Worm (Caenorhabditis elegans) whole organism, young adult: ENCODE measurements around the gene K11E4.6.

ENCODE experiments used
- B0019.2 ChIP-seq: fragments of 200-800 bp; sonication (Bioruptor generic); conservative IDR thresholded peaks from 2 replicates; pipeline ENCODE4 v1.3.6; 2022; ENCODE audit warnings: missing genetic modification reagents, missing genetic modification characterization, missing compliant biosample characterization
- B0261.1 ChIP-seq: sonication (generic microtip); optimal IDR thresholded peaks from 2 replicates; lab custom pipeline; 2016; ENCODE audit warnings: mild to moderate bottlenecking, missing genetic modification characterization, moderate library complexity, missing compliant biosample characterization
- B0336.3 ChIP-seq: fragments of 200-800 bp; sonication (Bioruptor generic); IDR thresholded peaks from 2 replicates; pipeline ENCODE4 v1.3.6; 2022; ENCODE audit warnings: missing genetic modification characterization, missing compliant biosample characterization
- C17E4.6 ChIP-seq: fragments of 200-800 bp; sonication (Bioruptor generic); IDR thresholded peaks from 2 replicates; pipeline ENCODE4 v1.3.6; 2022; ENCODE audit warnings: missing genetic modification reagents, missing genetic modification characterization, missing compliant biosample characterization
- F10E7.11 ChIP-seq: sonication (generic microtip); optimal IDR thresholded peaks from 2 replicates; lab custom pipeline; 2017; ENCODE audit warnings: mild to moderate bottlenecking, missing genetic modification characterization, moderate library complexity, missing compliant biosample characterization
- F23B12.7 ChIP-seq: sonication (generic microtip); optimal IDR thresholded peaks from 2 replicates; lab custom pipeline; 2017; ENCODE audit warnings: missing genetic modification characterization, mild to moderate bottlenecking, missing compliant biosample characterization, antibody characterized with exemption, moderate library complexity; ENCODE audit not compliant: insufficient read depth
- F57C9.4 ChIP-seq: sonication (generic microtip); optimal IDR thresholded peaks from 2 replicates; lab custom pipeline; 2017; ENCODE audit warnings: mild to moderate bottlenecking, missing genetic modification characterization, missing compliant biosample characterization
- K11D2.4 ChIP-seq: fragments of 200-800 bp; sonication (Bioruptor generic); IDR thresholded peaks from 2 replicates; pipeline ENCODE4 v1.3.6; 2022; ENCODE audit warnings: missing genetic modification reagents, missing genetic modification characterization, missing compliant biosample characterization
- T07F8.4 ChIP-seq: sonication (generic microtip); optimal IDR thresholded peaks from 2 replicates; lab custom pipeline; 2016; ENCODE audit warnings: mild to moderate bottlenecking, missing genetic modification characterization, moderate library complexity, missing compliant biosample characterization
- T26A5.8 ChIP-seq: sonication (generic microtip); optimal IDR thresholded peaks from 2 replicates; lab custom pipeline; 2016; ENCODE audit warnings: missing genetic modification characterization, missing compliant biosample characterization
- Y53F4B.3 ChIP-seq: fragments of 200-800 bp; sonication (Bioruptor generic); IDR thresholded peaks from 2 replicates; pipeline ENCODE4 v1.3.6; 2022; ENCODE audit warnings: missing genetic modification reagents, missing genetic modification characterization, missing compliant biosample characterization
- Y67H2A.10 ChIP-seq: fragments of 200-800 bp; sonication (Bioruptor generic); conservative IDR thresholded peaks from 2 replicates; pipeline ENCODE4 v1.3.6; 2022; ENCODE audit warnings: missing genetic modification reagents, missing genetic modification characterization, missing compliant biosample characterization
- Y95B8A.8 ChIP-seq: fragments of 200-800 bp; sonication (Bioruptor generic); IDR thresholded peaks from 2 replicates; pipeline ENCODE4 v1.3.6; 2022; ENCODE audit warnings: missing genetic modification reagents, missing genetic modification characterization, missing compliant biosample characterization
- akir-1 ChIP-seq: fragments of 200-800 bp; sonication (Bioruptor generic); optimal IDR thresholded peaks from 2 replicates; lab custom pipeline; 2018; ENCODE audit warnings: mild to moderate bottlenecking, missing genetic modification characterization, moderate library complexity, missing compliant biosample characterization
- aptf-2 ChIP-seq: fragments of 200-800 bp; sonication (Bioruptor generic); conservative IDR thresholded peaks from 2 replicates; pipeline ENCODE4 v1.3.6; 2022; ENCODE audit warnings: missing genetic modification reagents, missing genetic modification characterization, missing compliant biosample characterization
- athp-1 ChIP-seq: sonication (generic microtip); optimal IDR thresholded peaks from 2 replicates; lab custom pipeline; 2017; ENCODE audit warnings: mild to moderate bottlenecking, missing genetic modification characterization, missing compliant biosample characterization
- attf-3 ChIP-seq: fragments of 200-800 bp; sonication (Bioruptor generic); conservative IDR thresholded peaks from 2 replicates; pipeline ENCODE4 v1.3.6; 2022; ENCODE audit warnings: missing genetic modification reagents, missing genetic modification characterization, missing compliant biosample characterization
- attf-6 ChIP-seq: fragments of 200-800 bp; sonication (Bioruptor generic); IDR thresholded peaks from 2 replicates; pipeline ENCODE4 v1.3.6; 2022; ENCODE audit warnings: missing genetic modification reagents, missing genetic modification characterization, missing compliant biosample characterization
- ccch-3 ChIP-seq: fragments of 200-800 bp; sonication (Bioruptor generic); optimal IDR thresholded peaks from 2 replicates; lab custom pipeline; 2018; ENCODE audit warnings: mild to moderate bottlenecking, missing genetic modification characterization, missing compliant biosample characterization
- ceh-100 ChIP-seq: fragments of 200-800 bp; sonication (Bioruptor generic); IDR thresholded peaks from 2 replicates; pipeline ENCODE4 v1.3.6; 2022; ENCODE audit warnings: missing genetic modification reagents, missing genetic modification characterization, missing compliant biosample characterization
- ceh-58 ChIP-seq: fragments of 200-800 bp; sonication (Bioruptor generic); IDR thresholded peaks from 2 replicates; pipeline ENCODE4 v1.3.6; 2022; ENCODE audit warnings: missing genetic modification characterization, missing compliant biosample characterization
- ceh-91 ChIP-seq: fragments of 200-800 bp; sonication (Bioruptor generic); IDR thresholded peaks from 2 replicates; pipeline ENCODE4 v1.3.6; 2022; ENCODE audit warnings: missing genetic modification reagents, missing genetic modification characterization, missing compliant biosample characterization
- dox-1 ChIP-seq: fragments of 200-800 bp; sonication (Bioruptor generic); IDR thresholded peaks from 2 replicates; pipeline ENCODE4 v1.3.6; 2022; ENCODE audit warnings: missing genetic modification reagents, missing genetic modification characterization, missing compliant biosample characterization
- efl-1 ChIP-seq: fragments of 150-350 bp; optimal IDR thresholded peaks from 2 replicates; lab custom pipeline; 2014; ENCODE audit warnings: missing biosample characterization, missing genetic modification reagents, missing genetic modification characterization
- egl-18 ChIP-seq: fragments of 200-800 bp; sonication (Bioruptor generic); IDR thresholded peaks from 2 replicates; pipeline ENCODE4 v1.3.6; 2022; ENCODE audit warnings: missing genetic modification reagents, missing genetic modification characterization, missing compliant biosample characterization
- hlh-26 ChIP-seq: fragments of 200-800 bp; sonication (Bioruptor generic); conservative IDR thresholded peaks from 2 replicates; pipeline ENCODE4 v1.3.6; 2022; ENCODE audit warnings: missing genetic modification reagents, missing genetic modification characterization, missing compliant biosample characterization
- hrde-1 ChIP-seq: sonication (generic microtip); optimal IDR thresholded peaks from 2 replicates; lab custom pipeline; 2016; ENCODE audit warnings: missing genetic modification characterization, mild to moderate bottlenecking, missing compliant biosample characterization, moderate library complexity, missing genotype, missing genetic modification reagents, borderline replicate concordance
- let-526 ChIP-seq: fragments of 200-800 bp; sonication (Bioruptor generic); IDR thresholded peaks from 2 replicates; pipeline ENCODE4 v1.3.6; 2022; ENCODE audit warnings: missing genetic modification reagents, missing genetic modification characterization, missing compliant biosample characterization
- lin-54 ChIP-seq: fragments of 200-800 bp; sonication (Bioruptor generic); optimal IDR thresholded peaks from 2 replicates; lab custom pipeline; 2018; ENCODE audit warnings: mild to moderate bottlenecking, missing genetic modification characterization, missing compliant biosample characterization
- lsl-1 ChIP-seq: fragments of 200-800 bp; sonication (Bioruptor generic); optimal IDR thresholded peaks from 2 replicates; lab custom pipeline; 2018; ENCODE audit warnings: mild to moderate bottlenecking, missing genetic modification characterization, moderate library complexity, missing compliant biosample characterization
- madf-10 ChIP-seq: sonication (generic microtip); optimal IDR thresholded peaks from 2 replicates; lab custom pipeline; 2016; ENCODE audit warnings: mild to moderate bottlenecking, missing genetic modification characterization, missing compliant biosample characterization
- madf-3 ChIP-seq: fragments of 200-800 bp; sonication (Bioruptor generic); IDR thresholded peaks from 2 replicates; pipeline ENCODE4 v1.3.6; 2022; ENCODE audit warnings: missing genetic modification reagents, missing genetic modification characterization, missing compliant biosample characterization
- mcd-1 ChIP-seq: fragments of 200-800 bp; sonication (Bioruptor generic); IDR thresholded peaks from 2 replicates; pipeline ENCODE4 v1.3.6; 2022; ENCODE audit warnings: missing genetic modification reagents, missing genetic modification characterization, missing compliant biosample characterization
- mel-28 ChIP-seq: sonication (generic microtip); optimal IDR thresholded peaks from 2 replicates; lab custom pipeline; 2016; ENCODE audit warnings: borderline replicate concordance, mild to moderate bottlenecking, missing genetic modification characterization, missing compliant biosample characterization
- mxl-1 ChIP-seq: sonication (generic microtip); optimal IDR thresholded peaks from 2 replicates; lab custom pipeline; 2016; ENCODE audit warnings: missing genetic modification characterization, missing compliant biosample characterization
- nfya-2 ChIP-seq: fragments of 200-800 bp; sonication (Bioruptor generic); IDR thresholded peaks from 2 replicates; pipeline ENCODE4 v1.3.6; 2022; ENCODE audit warnings: missing genetic modification reagents, missing genetic modification characterization, missing compliant biosample characterization
- nhr-90 ChIP-seq: sonication (generic microtip); optimal IDR thresholded peaks from 2 replicates; lab custom pipeline; 2016; ENCODE audit warnings: missing genotype, mild to moderate bottlenecking, missing genetic modification characterization, missing compliant biosample characterization
- rcor-1 ChIP-seq: fragments of 200-800 bp; sonication (Bioruptor generic); IDR thresholded peaks from 2 replicates; pipeline ENCODE4 v1.3.6; 2022; ENCODE audit warnings: missing genetic modification reagents, missing genetic modification characterization, missing compliant biosample characterization
- rec-8 ChIP-seq, 2 experiments: sonication (generic microtip); optimal IDR thresholded peaks; 2 replicates each; lab custom pipeline; 2016; ENCODE audit warnings: mild to moderate bottlenecking in 2 of 2, missing genetic modification characterization in 2 of 2, missing genetic modification reagents in 2 of 2, missing genotype in 2 of 2, missing biosample characterization in 1 of 2, missing compliant biosample characterization in 1 of 2, moderate library complexity in 1 of 2
- snpc-1.1 ChIP-seq: sonication (generic microtip); optimal IDR thresholded peaks from 2 replicates; lab custom pipeline; 2017; ENCODE audit warnings: missing genetic modification characterization, mild to moderate bottlenecking, missing compliant biosample characterization, antibody characterized with exemption, moderate library complexity, missing genotype, missing genetic modification reagents; ENCODE audit not compliant: insufficient read depth
- tbx-9 ChIP-seq: sonication (generic microtip); optimal IDR thresholded peaks from 2 replicates; lab custom pipeline; 2016; ENCODE audit warnings: borderline replicate concordance, missing genetic modification characterization, inconsistent platforms, missing compliant biosample characterization
- zfh-2 ChIP-seq: fragments of 200-800 bp; sonication (Bioruptor generic); conservative IDR thresholded peaks from 2 replicates; pipeline ENCODE4 v1.3.6; 2022; ENCODE audit warnings: missing genetic modification reagents, missing genetic modification characterization, missing compliant biosample characterization
- zim-3 ChIP-seq: sonication (generic microtip); optimal IDR thresholded peaks from 2 replicates; lab custom pipeline; 2017; ENCODE audit warnings: mild to moderate bottlenecking, missing genetic modification characterization, moderate library complexity, missing compliant biosample characterization
- ztf-22 ChIP-seq: fragments of 200-800 bp; sonication (Bioruptor generic); optimal IDR thresholded peaks from 2 replicates; lab custom pipeline; 2018; ENCODE audit warnings: mild to moderate bottlenecking, missing genetic modification characterization, moderate library complexity, missing compliant biosample characterization
- ztf-3 ChIP-seq: fragments of 200-800 bp; sonication (Bioruptor generic); optimal IDR thresholded peaks from 2 replicates; lab custom pipeline; 2018; ENCODE audit warnings: mild to moderate bottlenecking, missing genetic modification characterization, missing compliant biosample characterization

K11E4.6 gene

DNA sequence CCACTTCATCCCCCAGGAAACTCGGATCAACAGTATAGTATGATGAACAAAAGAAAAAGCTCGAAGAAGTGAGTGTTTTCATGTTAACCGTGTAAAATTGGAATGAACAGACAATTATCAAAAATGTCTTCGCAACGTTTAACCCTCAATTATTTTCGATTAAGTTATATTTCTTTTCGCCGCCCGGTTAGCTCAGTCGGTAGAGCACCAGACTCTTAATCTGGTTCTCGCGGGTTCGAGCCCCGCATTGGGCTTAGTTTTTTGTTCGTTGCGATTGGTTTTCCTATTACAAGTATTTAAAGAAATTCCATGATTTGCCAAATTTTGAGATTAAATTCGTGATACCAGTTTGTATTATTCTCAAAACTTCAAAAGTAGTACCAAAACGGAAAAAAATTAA lies 5.3 kb downstream of the K11E4.6 start (continued):
- TF ChIP-seq Y53F4B.3 (GFP tag; lab: Robert Waterston, UW): 0 out of 2 replicates have a peak, but pooled peaks have one; percentile 31
- TF ChIP-seq K11D2.4 (GFP tag; lab: Robert Waterston, UW): no peak
- TF ChIP-seq B0019.2 (GFP tag; lab: Robert Waterston, UW): no peak
- TF ChIP-seq B0261.1 (tag; lab: Kevin White, UChicago): peak; percentile 61
- no peak for TF ChIP-seq nfya-2
- TF ChIP-seq akir-1 (GFP tag; lab: Kevin White, UChicago): no peak
- no peak for TF ChIP-seq ztf-22 (GFP tag; lab: Kevin White, UChicago)
- no peak for TF ChIP-seq F23B12.7 (tag; lab: Kevin White, UChicago)
- TF ChIP-seq rec-8 (tag; optimal IDR thresholded peaks at IDR 0.05; lab: Kevin White, UChicago): no peak
- no peak for TF ChIP-seq nhr-90 (tag; lab: Kevin White, UChicago)
- no peak for TF ChIP-seq lsl-1 (GFP tag; lab: Kevin White, UChicago)
- no peak for TF ChIP-seq efl-1 (GFP tag; lab: Kevin White, UChicago)
- peak; percentile 39; the same call in 1 of the 2 replicates for TF ChIP-seq rcor-1 (GFP tag; lab: Robert Waterston, UW)
- no peak for TF ChIP-seq F57C9.4 (tag; lab: Kevin White, UChicago)
- TF ChIP-seq lin-54 (GFP tag; lab: Kevin White, UChicago): no peak
- no peak for TF ChIP-seq mel-28 (tag; lab: Kevin White, UChicago)
- TF ChIP-seq egl-18 (GFP tag; lab: Robert Waterston, UW): no peak
- no peak for TF ChIP-seq F10E7.11 (tag; lab: Kevin White, UChicago)
- no peak for TF ChIP-seq C17E4.6 (GFP tag; lab: Robert Waterston, UW)
- 0 out of 2 replicates have a peak, but pooled peaks have one; percentile 68 for TF ChIP-seq ceh-58 (GFP tag; lab: Robert Waterston, UW)
- no peak for TF ChIP-seq aptf-2
- no peak for TF ChIP-seq dox-1 (GFP tag; lab: Robert Waterston, UW)
- no peak for TF ChIP-seq athp-1 (tag; lab: Kevin White, UChicago)
- TF ChIP-seq tbx-9 (tag; lab: Kevin White, UChicago): no peak
- TF ChIP-seq ceh-91 (GFP tag; lab: Robert Waterston, UW): no peak
- no peak for TF ChIP-seq ceh-100 (GFP tag; lab: Robert Waterston, UW)
- no peak for TF ChIP-seq Y95B8A.8 (GFP tag; lab: Robert Waterston, UW)
- TF ChIP-seq snpc-1.1: peak; percentile 60
- no peak for TF ChIP-seq madf-3
- peak; percentile 34 for TF ChIP-seq mcd-1 (GFP tag; lab: Robert Waterston, UW)
- no peak for TF ChIP-seq let-526 (GFP tag; lab: Robert Waterston, UW)
- no peak for TF ChIP-seq attf-3 (GFP tag; lab: Robert Waterston, UW)
- no peak for TF ChIP-seq ztf-3 (GFP tag; lab: Kevin White, UChicago)

DNA sequence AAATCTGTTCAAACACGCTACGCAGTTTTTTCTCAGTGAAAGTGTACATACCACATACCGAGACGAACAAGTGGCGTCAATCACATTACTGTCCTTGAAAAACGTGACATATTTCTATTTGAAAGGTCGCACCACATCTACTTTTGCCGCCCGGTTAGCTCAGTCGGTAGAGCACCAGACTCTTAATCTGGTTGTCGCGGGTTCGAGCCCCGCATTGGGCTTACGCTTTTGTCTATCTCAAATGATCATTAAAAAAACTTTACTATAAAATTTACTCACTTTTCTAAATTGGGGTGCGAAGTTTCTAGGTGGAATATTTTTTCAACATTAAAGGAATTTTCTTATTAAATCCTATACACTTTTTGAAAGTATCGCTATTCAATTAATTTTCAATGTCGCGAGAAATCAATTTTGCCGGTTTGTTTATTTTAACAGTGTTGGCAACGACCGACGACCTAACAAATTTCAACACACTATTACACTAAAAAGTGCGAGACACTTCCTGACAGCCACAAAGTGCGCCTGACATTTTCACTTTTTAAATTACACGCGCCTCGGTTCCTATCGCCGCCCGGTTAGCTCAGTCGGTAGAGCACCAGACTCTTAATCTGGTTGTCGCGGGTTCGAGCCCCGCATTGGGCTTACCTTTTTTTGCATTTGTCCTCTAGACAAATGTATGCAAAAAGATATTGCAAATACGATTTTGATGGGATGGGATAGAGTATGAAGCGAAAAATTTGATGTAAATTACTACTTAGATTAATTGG lies 5.9 kb downstream of the K11E4.6 start:
- TF ChIP-seq B0336.3 (GFP tag; lab: Robert Waterston, UW) (no peak; the same call in 1 of the 2 replicates), Y53F4B.3 (GFP tag; lab: Robert Waterston, UW) (no peak), F10E7.11 (tag; lab: Kevin White, UChicago) (no peak), T07F8.4 (peak; percentile 66), lsl-1 (GFP tag; lab: Kevin White, UChicago) (no peak), zfh-2 (GFP tag; lab: Robert Waterston, UW) (no peak), snpc-1.1 (peak; percentile 10), ccch-3 (GFP tag; lab: Kevin White, UChicago) (no peak), aptf-2 (no peak), hrde-1 (tag; lab: Kevin White, UChicago) (peak; percentile 50), hlh-26 (GFP tag; lab: Robert Waterston, UW) (no peak), egl-18 (GFP tag; lab: Robert Waterston, UW) (no peak), madf-10 (tag; lab: Kevin White, UChicago) (peak; percentile 34), T26A5.8 (tag; lab: Kevin White, UChicago) (peak; percentile 65), mxl-1 (peak; percentile 37), zim-3 (peak; percentile 43), Y67H2A.10 (GFP tag; lab: Robert Waterston, UW) (no peak), attf-6 (GFP tag; lab: Robert Waterston, UW) (peak; percentile 68)
